Fruit fly (Drosophila melanogaster) whole organism, embryonic: Measurements from ENCODE around the gene Cp36.

Source experiments
- Ada2b ChIP-seq: fragments of 200-800 bp; sonication (Bioruptor generic); IDR thresholded peaks from 2 replicates; pipeline ENCODE4 v1.3.6; 2022; ENCODE audit warnings: missing biosample characterization, missing genetic modification characterization
- Awh ChIP-seq: fragments of 200-800 bp; sonication (Bioruptor generic); IDR thresholded peaks from 2 replicates; pipeline ENCODE4, ENCODE4 v1.3.6; 2022; ENCODE audit warnings: missing biosample characterization, missing genetic modification characterization
- CG10209 ChIP-seq: fragments of 200-800 bp; sonication (Bioruptor generic); optimal IDR thresholded peaks from 3 replicates; lab custom pipeline; 2017; ENCODE audit warnings: missing biosample characterization, mild to moderate bottlenecking, missing genetic modification characterization, missing genetic modification reagents
- CG12155 ChIP-seq: fragments of 200-800 bp; sonication (Bioruptor generic); optimal IDR thresholded peaks from 3 replicates; lab custom pipeline; 2016; ENCODE audit warnings: missing biosample characterization, missing genetic modification characterization
- CG12942 ChIP-seq: fragments of 200-800 bp; sonication (Bioruptor generic); optimal IDR thresholded peaks from 3 replicates; lab custom pipeline; 2016; ENCODE audit warnings: missing biosample characterization, missing genetic modification characterization
- CG30431 ChIP-seq: fragments of 200-800 bp; sonication (Bioruptor generic); optimal IDR thresholded peaks from 2 replicates; lab custom pipeline; 2017; ENCODE audit warnings: missing biosample characterization, missing genetic modification characterization
- CG6791 ChIP-seq: fragments of 200-800 bp; sonication (Bioruptor generic); IDR thresholded peaks from 3 replicates; pipeline ENCODE4 v1.3.6; 2022; ENCODE audit warnings: missing biosample characterization, missing genetic modification characterization; ENCODE audit not compliant: partially characterized antibody
- CG8281 ChIP-seq: fragments of 200-800 bp; sonication (Bioruptor generic); optimal IDR thresholded peaks from 2 replicates; lab custom pipeline; 2018; ENCODE audit warnings: missing biosample characterization, mild to moderate bottlenecking, missing genetic modification characterization, moderate library complexity
- D19B ChIP-seq: fragments of 200-800 bp; sonication (Bioruptor generic); optimal IDR thresholded peaks from 2 replicates; lab custom pipeline; 2017; ENCODE audit warnings: missing biosample characterization, mild to moderate bottlenecking, missing genetic modification characterization
- Deaf1 ChIP-seq: fragments of 200-800 bp; optimal IDR thresholded peaks from 3 replicates; lab custom pipeline; 2019; ENCODE audit warnings: missing biosample characterization, mild to moderate bottlenecking, missing genetic modification characterization, moderate library complexity
- Drgx ChIP-seq: fragments of 200-800 bp; sonication (Bioruptor generic); IDR thresholded peaks from 2 replicates; pipeline ENCODE4 v1.3.6; 2022; ENCODE audit warnings: missing biosample characterization, missing genetic modification characterization
- GATAe ChIP-seq: fragments of 200-800 bp; sonication (Bioruptor generic); conservative IDR thresholded peaks from 2 replicates; pipeline ENCODE4 v1.3.6; 2022; ENCODE audit warnings: missing biosample characterization, missing genetic modification characterization
- Hey ChIP-seq: fragments of 200-800 bp; sonication (Bioruptor generic); optimal IDR thresholded peaks from 3 replicates; lab custom pipeline; 2018; ENCODE audit warnings: missing biosample characterization, mild to moderate bottlenecking, missing genetic modification characterization
- Oaz ChIP-seq: fragments of 200-800 bp; sonication (Bioruptor generic); IDR thresholded peaks from 2 replicates; pipeline ENCODE4 v1.3.6; 2022; ENCODE audit warnings: missing biosample characterization, missing genetic modification characterization
- Pdp1 ChIP-seq, 2 experiments: fragments of 200-800 bp; sonication (Bioruptor generic); optimal IDR thresholded peaks; 3 replicates each; lab custom pipeline; 2016; ENCODE audit warnings: missing biosample characterization in 2 of 2, missing genetic modification characterization in 2 of 2, mild to moderate bottlenecking in 1 of 2, moderate library complexity in 1 of 2
- Spps ChIP-seq: fragments of 200-800 bp; sonication (Bioruptor generic); optimal IDR thresholded peaks from 2 replicates; lab custom pipeline; 2018; ENCODE audit warnings: missing biosample characterization, mild to moderate bottlenecking, missing genetic modification characterization
- Sry-β ChIP-seq: fragments of 200-800 bp; sonication (Bioruptor generic); optimal IDR thresholded peaks from 2 replicates; lab custom pipeline; 2018; ENCODE audit warnings: missing biosample characterization, mild to moderate bottlenecking, missing genetic modification characterization, moderate library complexity
- aop ChIP-seq: fragments of 200-800 bp; sonication (Bioruptor generic); IDR thresholded peaks from 2 replicates; pipeline ENCODE4 v1.3.6; 2022; ENCODE audit warnings: missing biosample characterization, missing genetic modification characterization
- cwo ChIP-seq: fragments of 200-800 bp; sonication (Bioruptor generic); optimal IDR thresholded peaks from 3 replicates; lab custom pipeline; 2017; ENCODE audit warnings: missing biosample characterization, missing genetic modification characterization, mild to moderate bottlenecking, moderate library complexity, missing genetic modification reagents
- gem ChIP-seq: fragments of 200-800 bp; sonication (Bioruptor generic); optimal IDR thresholded peaks from 2 replicates; lab custom pipeline; 2019; ENCODE audit warnings: missing biosample characterization, mild to moderate bottlenecking, missing genetic modification characterization, moderate library complexity
- grn ChIP-seq: fragments of 200-800 bp; sonication (Bioruptor generic); optimal IDR thresholded peaks from 3 replicates; lab custom pipeline; 2017; ENCODE audit warnings: missing biosample characterization, missing genetic modification characterization
- hbn ChIP-seq: fragments of 200-800 bp; sonication (Bioruptor generic); IDR thresholded peaks from 2 replicates; pipeline ENCODE4 v1.3.6; 2022; ENCODE audit warnings: missing biosample characterization, missing genetic modification characterization; ENCODE audit not compliant: partially characterized antibody
- ken ChIP-seq: fragments of 200-800 bp; sonication (Bioruptor generic); IDR thresholded peaks from 3 replicates; pipeline ENCODE4 v1.3.6; 2022; ENCODE audit warnings: missing biosample characterization, missing genetic modification characterization
- kni ChIP-seq: fragments of 200-800 bp; sonication (Bioruptor generic); optimal IDR thresholded peaks from 3 replicates; lab custom pipeline; 2017; ENCODE audit warnings: mild to moderate bottlenecking, missing biosample characterization, missing genetic modification reagents, missing genetic modification characterization
- knrl ChIP-seq: fragments of 200-800 bp; sonication (Bioruptor generic); IDR thresholded peaks from 3 replicates; pipeline ENCODE4 v1.3.6; 2022; ENCODE audit warnings: missing biosample characterization, missing genetic modification characterization; ENCODE audit not compliant: partially characterized antibody
- lilli ChIP-seq: fragments of 200-800 bp; sonication (Bioruptor generic); optimal IDR thresholded peaks from 3 replicates; lab custom pipeline; 2016; ENCODE audit warnings: missing biosample characterization, missing genetic modification characterization
- nerfin-1 ChIP-seq: fragments of 200-800 bp; sonication (Bioruptor generic); optimal IDR thresholded peaks from 3 replicates; lab custom pipeline; 2019; ENCODE audit warnings: missing biosample characterization, mild to moderate bottlenecking, missing genetic modification characterization, moderate library complexity
- pros ChIP-seq: fragments of 200-800 bp; sonication (Bioruptor generic); optimal IDR thresholded peaks from 3 replicates; lab custom pipeline; 2019; ENCODE audit warnings: missing biosample characterization, mild to moderate bottlenecking, missing genetic modification characterization, moderate library complexity
- row ChIP-seq: fragments of 200-800 bp; sonication (Bioruptor generic); IDR thresholded peaks from 3 replicates; pipeline ENCODE4 v1.3.6; 2022; ENCODE audit warnings: missing biosample characterization, missing genetic modification characterization
- sd ChIP-seq: fragments of 200-800 bp; sonication (Bioruptor generic); optimal IDR thresholded peaks from 3 replicates; lab custom pipeline; 2018; ENCODE audit warnings: missing biosample characterization, mild to moderate bottlenecking, missing genetic modification characterization, moderate library complexity
- sens ChIP-seq: fragments of 200-800 bp; sonication (Bioruptor generic); peaks from one replicate; lab custom pipeline; 2016; ENCODE audit warnings: missing biosample characterization, missing genetic modification characterization
- sqz ChIP-seq: fragments of 200-800 bp; sonication (Bioruptor generic); optimal IDR thresholded peaks from 3 replicates; lab custom pipeline; 2018; ENCODE audit warnings: missing biosample characterization, mild to moderate bottlenecking, missing genetic modification characterization
- tgo ChIP-seq: fragments of 200-800 bp; sonication (Bioruptor generic); IDR thresholded peaks from 3 replicates; pipeline ENCODE4 v1.3.6; 2022; ENCODE audit warnings: missing biosample characterization, missing genetic modification characterization
- tin ChIP-seq: fragments of 200-800 bp; sonication (Bioruptor generic); optimal IDR thresholded peaks from 3 replicates; lab custom pipeline; 2016; ENCODE audit warnings: missing biosample characterization, missing genetic modification characterization
- tll ChIP-seq, 2 experiments: fragments of 200-800 bp in 1 of 2; fragments of >200 bp in 1 of 2; sonication (Bioruptor generic) in 1 of 2; optimal IDR thresholded peaks; 2 replicates each; lab custom pipeline; 2017 to 2019; ENCODE audit warnings: missing biosample characterization in 2 of 2, missing genetic modification characterization in 2 of 2, mild to moderate bottlenecking in 1 of 2, moderate library complexity in 1 of 2
- z ChIP-seq: fragments of 200-800 bp; sonication (Bioruptor generic); IDR thresholded peaks from 3 replicates; pipeline ENCODE4 v1.3.6; 2022; ENCODE audit warnings: missing biosample characterization, missing genetic modification characterization

The Cp36 gene

dm6 chrX:8520517-8520916 lies 41.4 kb downstream of the Cp36 start (continued):
- peak; percentile 45 for TF ChIP-seq sd
- TF ChIP-seq GATAe = no peak
- no peak for TF ChIP-seq Sry-β
- TF ChIP-seq grn (GFP tag; lab: Kevin White, UChicago) = peak; percentile 27
- no peak for TF ChIP-seq CG8281 (tag; lab: Kevin White, UChicago)
- no peak for TF ChIP-seq Spps (tag; lab: Kevin White, UChicago)
- TF ChIP-seq Ada2b = no peak
- TF ChIP-seq aop (GFP tag; lab: Robert Waterston, UW) = no peak
- TF ChIP-seq CG30431 (GFP tag; lab: Kevin White, UChicago) = no peak
- no peak for TF ChIP-seq knrl (GFP tag; lab: Robert Waterston, UW)

DNA sequence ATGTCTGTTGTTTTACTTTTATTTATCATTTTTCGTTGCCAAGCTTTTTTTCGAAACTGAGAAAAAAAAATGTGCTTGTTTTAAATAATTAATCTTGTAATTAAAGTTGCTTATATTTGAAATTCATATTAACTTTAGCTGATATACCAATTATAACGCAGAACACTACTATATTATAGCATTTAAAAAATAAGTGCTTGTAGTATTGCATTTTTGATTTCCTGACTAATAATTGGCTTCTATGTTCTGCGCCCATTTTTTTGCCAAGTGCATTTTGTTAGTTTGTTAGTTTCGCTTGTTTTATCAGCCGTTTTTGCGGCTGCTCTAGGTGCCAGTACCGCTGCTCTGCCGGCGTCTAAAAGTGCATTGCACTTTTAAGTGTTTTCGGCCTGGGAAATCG lies 42.4 kb downstream of the Cp36 start:
- TF ChIP-seq ken (GFP tag; lab: Robert Waterston, UW) (no peak), Deaf1 (tag; lab: Kevin White, UChicago) (no peak), cwo (GFP tag; lab: Kevin White, UChicago) (no peak), Drgx (peak; percentile 55), gem (peak; percentile 5), Sry-β (no peak), row (GFP tag; lab: Robert Waterston, UW) (0 out of 3 replicates have a peak, but pooled peaks have one; percentile 17)

DNA sequence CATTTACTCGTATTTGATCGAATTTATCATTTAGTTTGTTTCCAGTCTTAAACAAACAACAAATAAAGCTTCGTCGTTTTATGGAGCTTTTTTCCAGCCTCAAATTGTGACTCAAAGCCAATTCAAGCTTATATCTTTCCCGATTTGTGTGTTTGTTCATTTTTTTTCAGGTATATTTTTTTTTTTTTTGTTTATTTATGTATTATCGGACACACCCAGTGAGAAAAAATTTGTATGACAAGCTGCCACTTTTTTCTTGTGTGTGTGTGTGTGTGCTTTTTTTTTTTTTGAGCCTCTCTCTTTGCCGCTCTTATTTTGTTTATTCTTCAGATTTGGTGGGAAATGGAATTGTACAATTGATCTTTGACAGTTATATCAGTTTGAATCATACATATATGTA lies 43.4 kb downstream of the Cp36 start:
- peak; percentile 79 for TF ChIP-seq sqz (GFP tag; lab: Kevin White, UChicago)
- TF ChIP-seq z (GFP tag; lab: Robert Waterston, UW) = peak; percentile 58; the same call in 1 of the 3 replicates
- no peak for TF ChIP-seq tll (GFP tag; optimal IDR thresholded peaks at IDR 0.05; lab: Kevin White, UChicago)
- TF ChIP-seq lilli (GFP tag; lab: Kevin White, UChicago) = no peak
- no peak for TF ChIP-seq hbn
- no peak for TF ChIP-seq CG12155 (GFP tag; lab: Kevin White, UChicago)
- no peak for TF ChIP-seq Oaz (GFP tag; lab: Robert Waterston, UW)

dm6 chrX:8523572-8524155 lies 44.5 kb downstream of the Cp36 start:
- TF ChIP-seq nerfin-1 (tag; lab: Kevin White, UChicago) = peak; percentile 88
- TF ChIP-seq pros (GFP tag; lab: Kevin White, UChicago) = peak; percentile 61
- peak; percentile 67 for TF ChIP-seq sens (GFP tag; lab: Kevin White, UChicago)
- peak; percentile 60 for TF ChIP-seq Hey (tag; lab: Kevin White, UChicago)
- TF ChIP-seq Awh (GFP tag; lab: Robert Waterston, UW) = no peak
- no peak for TF ChIP-seq CG12942 (GFP tag; lab: Kevin White, UChicago)
- peak; percentile 19 for TF ChIP-seq sqz (GFP tag; lab: Kevin White, UChicago)
- no peak for TF ChIP-seq tgo
- peak; percentile 95 for TF ChIP-seq CG8281 (tag; lab: Kevin White, UChicago)
- 0 out of 3 replicates have a peak, but pooled peaks have one; percentile 15 for TF ChIP-seq CG6791 (GFP tag; lab: Robert Waterston, UW)
- TF ChIP-seq kni = peak; percentile 31

DNA sequence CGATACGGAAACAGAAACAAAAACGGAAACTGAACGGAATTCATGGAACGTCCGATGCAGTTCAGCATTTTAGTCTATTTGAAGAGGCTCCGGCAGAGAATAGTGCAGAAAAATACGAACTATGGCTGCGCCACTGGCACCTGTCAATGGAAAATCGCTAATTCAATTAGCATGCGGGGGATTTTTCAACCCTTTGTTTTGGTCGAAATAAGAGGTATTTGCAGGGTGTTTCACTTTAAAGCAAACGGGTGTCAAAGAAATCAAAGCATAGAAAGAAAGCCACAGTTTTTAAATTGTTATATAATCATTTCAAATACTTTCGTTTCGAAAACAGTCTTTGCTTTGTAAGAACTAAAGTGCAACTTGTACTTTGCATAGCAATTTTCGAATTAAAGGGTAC lies 50.5 kb downstream of the Cp36 start, which contains the start of gene PIP82:
PIP82 (minus strand) TSS at position 101 of the 400 bp plus-strand sequence.
- TF ChIP-seq Pdp1 (GFP tag; optimal IDR thresholded peaks at IDR 0.05; lab: Kevin White, UChicago) = peak in 1 of 2 experiments; percentile 90
- TF ChIP-seq tin (GFP tag; lab: Kevin White, UChicago) = no peak
- peak; percentile 13 for TF ChIP-seq D19B
- TF ChIP-seq CG10209 (GFP tag; lab: Kevin White, UChicago) = no peak
